Worm (Caenorhabditis elegans): ENCODE measurements around the gene srx-43.

DNA sequence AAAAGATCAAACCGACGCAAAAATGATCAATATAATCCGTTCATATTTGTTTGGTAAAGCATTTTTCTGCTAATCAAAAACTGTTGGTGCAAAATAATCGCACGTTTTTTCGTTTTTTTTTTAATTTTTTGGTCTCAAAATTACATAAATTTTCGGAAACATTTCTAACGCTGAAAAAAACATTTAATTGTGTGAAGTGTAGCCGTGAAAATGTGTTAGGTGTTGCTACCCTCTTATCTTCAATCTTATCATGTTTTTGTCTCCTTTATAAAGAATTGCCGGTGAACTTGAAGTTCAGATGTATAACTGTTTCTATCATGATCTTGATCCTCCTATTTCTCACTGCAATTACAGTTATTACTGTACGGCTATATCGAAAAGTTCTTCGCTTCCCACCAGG lies 51.2 kb downstream of the srx-43 start, which contains the start of gene cyp-35D1:
- TF ChIP-seq lin-13 (GFP tag; optimal IDR thresholded peaks at IDR 0.05) (no peak), nhr-10 (tag; optimal IDR thresholded peaks at IDR 0.05) (no peak), nhr-41 (GFP tag; IDR thresholded peaks at IDR 0.05) (no peak), nhr-28 (tag; optimal IDR thresholded peaks at IDR 0.05) (no peak), nhr-25 (tag; optimal IDR thresholded peaks at IDR 0.05; ENCODE audit: borderline replicate concordance, insufficient read depth) (no peak)

Measured in whole organism, L4 larva.